Fruit fly (Drosophila melanogaster): ENCODE results near the gene Josd.

Josd gene

dm6 chrX:6311516-6311915 lies 50.5 kb downstream of the Josd start (continued):
- peak; percentile 27; the same call in 1 of the 2 replicates for TF ChIP-seq CG6689 (GFP tag; IDR thresholded peaks at IDR 0.05)
- peak; percentile 51 for TF ChIP-seq abd-A (tag; optimal IDR thresholded peaks at IDR 0.05)
- TF ChIP-seq hkb (optimal IDR thresholded peaks at IDR 0.05) = no peak
- 0 out of 2 replicates have a peak, but pooled peaks have one; percentile 26 for TF ChIP-seq hkb (GFP tag; IDR thresholded peaks at IDR 0.05)
- no peak for TF ChIP-seq CG2875 (GFP tag; optimal IDR thresholded peaks at IDR 0.05)
- TF ChIP-seq bsh (GFP tag; optimal IDR thresholded peaks at IDR 0.05) = peak in 1 of 2 experiments; percentile 29
- TF ChIP-seq bcd (GFP tag; optimal IDR thresholded peaks at IDR 0.05) = peak; percentile 5
- no peak for TF ChIP-seq CG6654 (GFP tag; optimal IDR thresholded peaks at IDR 0.05)
- TF ChIP-seq ci (GFP tag; IDR thresholded peaks at IDR 0.05) = peak; percentile 22; the same call in 1 of the 3 replicates
- peak; percentile 49; the same call in 2 of the 3 replicates for TF ChIP-seq dysf (GFP tag; IDR thresholded peaks at IDR 0.05)
- TF ChIP-seq jumu (GFP tag; optimal IDR thresholded peaks at IDR 0.05) = no peak
- no peak for TF ChIP-seq Camta (GFP tag; optimal IDR thresholded peaks at IDR 0.05)
- TF ChIP-seq CG17328 (GFP tag; IDR thresholded peaks at IDR 0.05) = no peak
- no peak for TF ChIP-seq CG8478 (optimal IDR thresholded peaks at IDR 0.05)
- TF ChIP-seq Dip2 (GFP tag; IDR thresholded peaks at IDR 0.05) = no peak
- no peak for TF ChIP-seq tap (tag; optimal IDR thresholded peaks at IDR 0.05)
- TF ChIP-seq crol (GFP tag; IDR thresholded peaks at IDR 0.05) = peak; percentile 65
- TF ChIP-seq gem (tag; optimal IDR thresholded peaks at IDR 0.05) = peak; percentile 40
- TF ChIP-seq CG2678 (tag; optimal IDR thresholded peaks at IDR 0.05) = peak; percentile 36
- TF ChIP-seq kah (GFP tag; optimal IDR thresholded peaks at IDR 0.05) = no peak
- peak; percentile 44; the same call in 1 of the 2 replicates for TF ChIP-seq Ptx1 (GFP tag; IDR thresholded peaks at IDR 0.05)
- peak; percentile 36 for TF ChIP-seq nmo (GFP tag; optimal IDR thresholded peaks at IDR 0.05)
- no peak for TF ChIP-seq CG18011 (GFP tag; optimal IDR thresholded peaks at IDR 0.05)
- TF ChIP-seq CG12391 (tag; optimal IDR thresholded peaks at IDR 0.05) = peak; percentile 11
- TF ChIP-seq ab (GFP tag; optimal IDR thresholded peaks at IDR 0.05) = no peak
- peak; percentile 7 for TF ChIP-seq sqz (GFP tag; optimal IDR thresholded peaks at IDR 0.05)
- TF ChIP-seq CG1603 (tag; optimal IDR thresholded peaks at IDR 0.05) = peak; percentile 3
- TF ChIP-seq Rfx (GFP tag; IDR thresholded peaks at IDR 0.05) = peak; percentile 53
- peak; percentile 52 for TF ChIP-seq dmrt99B (tag; optimal IDR thresholded peaks at IDR 0.05)
- TF ChIP-seq Hmr (GFP tag; optimal IDR thresholded peaks at IDR 0.05) = peak; percentile 17
- TF ChIP-seq exex (tag; optimal IDR thresholded peaks at IDR 0.05) = no peak
- peak; percentile 41; the same call in 1 of the 2 replicates for TF ChIP-seq sob (GFP tag; IDR thresholded peaks at IDR 0.05)
- peak; percentile 9 for TF ChIP-seq CG17385 (GFP tag; optimal IDR thresholded peaks at IDR 0.05)
